Fruit fly (Drosophila melanogaster): ENCODE data around the gene CG15535.
A peak's percentile ranks its signal among the peaks of the same experiment; 100 is the strongest.

Gene CG15535

DNA sequence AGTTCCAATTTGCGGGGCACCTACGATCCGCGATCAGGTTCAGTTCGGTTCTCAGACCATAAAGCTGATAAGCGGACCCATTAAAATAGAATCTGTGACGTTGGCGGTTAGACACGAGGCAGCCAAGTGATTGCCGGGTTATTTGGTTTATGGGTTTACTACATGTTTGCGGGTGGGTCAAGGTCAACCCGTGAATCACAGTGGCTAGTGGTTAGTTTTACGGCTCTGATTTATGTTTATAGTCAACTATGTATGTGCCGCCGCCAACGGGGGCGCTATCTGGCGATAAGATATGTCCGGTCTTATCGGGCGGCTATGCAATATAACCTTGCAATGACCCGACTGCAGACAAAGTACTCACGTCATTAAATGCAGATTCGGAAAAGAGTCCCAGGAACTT lies 25.7 kb upstream of the CG15535 start (continued):
- TF ChIP-seq dati (GFP tag; IDR thresholded peaks at IDR 0.05) (no peak), hb (GFP tag; IDR thresholded peaks at IDR 0.05; ENCODE audit: partially characterized antibody) (no peak), dmrt11E (tag; optimal IDR thresholded peaks at IDR 0.05) (no peak), CG4360 (GFP tag; IDR thresholded peaks at IDR 0.05) (no peak), CG10366 (GFP tag; IDR thresholded peaks at IDR 0.05) (no peak), chinmo (GFP tag; IDR thresholded peaks at IDR 0.05; ENCODE audit: partially characterized antibody) (peak; percentile 61; the same call in 2 of the 4 replicates), lola (GFP tag; optimal IDR thresholded peaks at IDR 0.05) (no peak), sug (tag; optimal IDR thresholded peaks at IDR 0.05) (peak; percentile 92), run (tag; optimal IDR thresholded peaks at IDR 0.05) (peak; percentile 70), Sox102F (GFP tag; optimal IDR thresholded peaks at IDR 0.05) (no peak), NfI (GFP tag; optimal IDR thresholded peaks at IDR 0.05) (no peak), CG3847 (GFP tag; IDR thresholded peaks at IDR 0.05) (no peak), CTCF (GFP tag; optimal IDR thresholded peaks at IDR 0.05) (no peak), ac (GFP tag; optimal IDR thresholded peaks at IDR 0.05) (no peak), yki (optimal IDR thresholded peaks at IDR 0.05) (no peak), ERR (GFP tag; optimal IDR thresholded peaks at IDR 0.05) (peak; percentile 48), CG6272 (GFP tag; IDR thresholded peaks at IDR 0.05) (no peak), aop (GFP tag; IDR thresholded peaks at IDR 0.05) (no peak), YL-1 (GFP tag; optimal IDR thresholded peaks at IDR 0.05) (no peak), Sox100B (GFP tag; optimal IDR thresholded peaks at IDR 0.05) (no peak), Bteb2 (GFP tag; optimal IDR thresholded peaks at IDR 0.05) (no peak), Ptx1 (GFP tag; IDR thresholded peaks at IDR 0.05) (no peak), Tbp (GFP tag; optimal IDR thresholded peaks at IDR 0.05) (no peak), CG30431 (GFP tag; optimal IDR thresholded peaks at IDR 0.05) (no peak), bigmax (GFP tag; optimal IDR thresholded peaks at IDR 0.05) (no peak), CG6791 (GFP tag; IDR thresholded peaks at IDR 0.05; ENCODE audit: partially characterized antibody) (no peak), Poxn (GFP tag; IDR thresholded peaks at IDR 0.05) (no peak), ase (GFP tag; IDR thresholded peaks at IDR 0.05) (no peak), CG13287 (GFP tag; IDR thresholded peaks at IDR 0.05; ENCODE audit: partially characterized antibody) (no peak), ssp (GFP tag; IDR thresholded peaks at IDR 0.05) (no peak), CG16863 (GFP tag; optimal IDR thresholded peaks at IDR 0.05) (no peak), CG12769 (tag; optimal IDR thresholded peaks at IDR 0.05) (no peak), nom (GFP tag; optimal IDR thresholded peaks at IDR 0.05) (no peak), sens-2 (GFP tag; IDR thresholded peaks at IDR 0.05) (peak; percentile 83), Camta (GFP tag; optimal IDR thresholded peaks at IDR 0.05) (no peak), C15 (GFP tag; IDR thresholded peaks at IDR 0.05) (no peak), kah (GFP tag; optimal IDR thresholded peaks at IDR 0.05) (no peak), Atf-2 (GFP tag; optimal IDR thresholded peaks at IDR 0.05) (no peak), ftz-f1 (GFP tag; optimal IDR thresholded peaks at IDR 0.05) (peak; percentile 48), Gug (GFP tag; IDR thresholded peaks at IDR 0.05) (no peak), nau (GFP tag; optimal IDR thresholded peaks at IDR 0.05) (no peak), Blimp-1 (GFP tag; optimal IDR thresholded peaks at IDR 0.05) (no peak), CG13775 (GFP tag; optimal IDR thresholded peaks at IDR 0.05) (no peak), CG6765 (GFP tag; optimal IDR thresholded peaks at IDR 0.05) (no peak), Med (GFP tag) (peak; percentile 60), lab (GFP tag; optimal IDR thresholded peaks at IDR 0.05) (no peak), eve (GFP tag; optimal IDR thresholded peaks at IDR 0.05) (no peak), mirr (GFP tag; optimal IDR thresholded peaks at IDR 0.05) (peak; percentile 78), CG8944 (GFP tag; optimal IDR thresholded peaks at IDR 0.05) (no peak), unc-4 (GFP tag; IDR thresholded peaks at IDR 0.05; ENCODE audit: partially characterized antibody) (no peak), Hsf (GFP tag; optimal IDR thresholded peaks at IDR 0.05) (no peak), CG11696 (GFP tag; IDR thresholded peaks at IDR 0.05) (no peak), CG8478 (optimal IDR thresholded peaks at IDR 0.05) (no peak)

Data from whole organism, embryonic.